Worm (Caenorhabditis elegans): ENCODE measurements around the gene C06E8.5.

Gene C06E8.5

DNA sequence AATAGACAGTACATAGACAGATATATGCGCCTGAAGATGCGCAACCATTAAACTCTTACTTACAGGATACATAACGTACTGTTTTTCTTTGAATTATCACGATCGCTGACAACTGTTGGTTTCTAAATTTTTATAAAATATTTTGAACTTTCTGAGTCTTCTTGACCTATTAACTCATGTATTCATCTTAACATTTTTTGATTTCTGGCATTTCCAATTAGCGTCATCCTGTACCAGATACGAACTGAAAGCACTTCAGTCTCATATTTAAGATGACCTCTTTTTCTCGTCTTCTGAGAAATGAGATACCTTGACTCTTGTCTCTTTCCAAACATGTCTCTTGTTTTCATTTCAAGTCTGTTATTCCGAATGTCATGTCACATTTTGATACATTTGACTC, 8.5 kb upstream of the C06E8.5 start:
- no peak for TF ChIP-seq nhr-71 (tag; optimal IDR thresholded peaks at IDR 0.05)
- TF ChIP-seq hlh-4 (tag; optimal IDR thresholded peaks at IDR 0.05) = no peak
- TF ChIP-seq fkh-8 (tag; optimal IDR thresholded peaks at IDR 0.05) = no peak

DNA sequence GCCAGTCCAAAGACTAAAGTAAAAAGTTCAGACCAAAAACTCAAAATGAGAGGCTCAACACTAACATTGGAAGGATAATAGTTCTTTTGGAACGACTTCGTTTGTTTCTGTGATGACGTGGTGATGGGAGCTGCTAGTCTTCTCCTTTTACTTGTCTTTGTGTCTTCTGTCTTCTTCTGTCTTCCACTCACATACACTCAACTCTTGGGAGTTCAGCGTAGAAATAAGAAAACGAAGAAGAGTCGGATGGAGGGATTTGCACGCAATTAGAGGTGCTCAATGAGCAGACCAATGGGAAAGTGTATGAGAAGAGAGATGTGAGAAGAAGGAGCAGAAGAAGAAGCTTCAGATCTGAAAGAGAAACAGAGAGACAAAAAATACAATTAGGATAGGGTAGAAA, 6.8 kb upstream of the C06E8.5 start:
- TF ChIP-seq lin-14 (GFP tag; optimal IDR thresholded peaks at IDR 0.05) (peak; percentile 52), zip-4 (GFP tag; optimal IDR thresholded peaks at IDR 0.05) (no peak), grh-1 (GFP tag; IDR thresholded peaks at IDR 0.05) (no peak), hlh-17 (GFP tag; optimal IDR thresholded peaks at IDR 0.05; ENCODE audit: borderline replicate concordance) (no peak), lin-13 (GFP tag; optimal IDR thresholded peaks at IDR 0.05) (no peak), efl-1 (optimal IDR thresholded peaks at IDR 0.05) (no peak), efl-1 (GFP tag; optimal IDR thresholded peaks at IDR 0.05 in 1 of 2) (peak in 1 of 2 experiments; percentile 57), elt-2 (tag; optimal IDR thresholded peaks at IDR 0.05) (no peak), ama-1 (optimal IDR thresholded peaks at IDR 0.05) (no peak)

DNA sequence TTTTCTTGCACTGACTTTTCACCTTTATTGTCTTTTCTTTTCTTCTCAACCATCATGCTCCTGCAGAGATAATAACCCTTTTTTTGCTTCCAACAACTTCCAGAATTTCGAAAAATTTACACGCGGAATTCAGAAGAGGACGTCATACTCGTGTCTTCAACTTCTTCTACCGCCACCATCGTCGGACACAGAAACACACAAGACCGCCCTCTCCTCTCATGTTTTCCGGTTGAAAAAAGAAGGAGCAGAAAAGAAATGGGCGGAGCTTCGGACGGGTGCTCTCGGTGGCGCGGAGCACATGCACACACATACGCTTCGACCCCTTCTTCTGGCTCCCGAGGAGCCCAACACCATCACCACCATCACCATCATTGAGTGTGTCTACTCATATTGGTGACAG, 3.6 kb upstream of the C06E8.5 start, which contains the start of gene lgc-38:
TSS of gene lgc-38 (plus strand) at position 301 of the 400 bp plus-strand sequence.
- TF ChIP-seq lin-14 (GFP tag; optimal IDR thresholded peaks at IDR 0.05) (peak; percentile 7), xbp-1 (tag; optimal IDR thresholded peaks at IDR 0.05) (no peak), C04F5.9 (tag; optimal IDR thresholded peaks at IDR 0.05) (no peak), grh-1 (GFP tag; IDR thresholded peaks at IDR 0.05) (no peak), sup-37 (GFP tag; optimal IDR thresholded peaks at IDR 0.05) (no peak)

DNA sequence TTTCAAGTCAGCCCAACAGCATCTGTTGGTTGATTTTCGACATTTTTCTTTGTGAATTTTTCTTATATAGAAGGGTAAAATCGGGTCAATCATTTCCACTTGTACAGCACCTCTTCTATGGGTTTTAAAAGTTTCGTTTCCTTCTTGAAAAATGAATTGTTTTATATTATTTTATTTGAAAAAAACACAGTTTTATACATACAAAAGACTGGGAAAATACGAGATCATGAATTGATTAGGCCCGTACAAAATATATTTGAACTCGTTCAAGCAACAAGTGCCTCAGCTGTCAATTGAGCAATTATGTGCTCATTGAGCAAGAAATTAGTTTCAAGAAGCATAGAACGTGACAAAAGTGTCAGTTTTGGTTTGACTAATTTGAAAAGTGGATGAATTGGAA, 3.1 kb downstream of the C06E8.5 start:
- TF ChIP-seq ceh-90 (tag; optimal IDR thresholded peaks at IDR 0.05) = no peak
- no peak for TF ChIP-seq aha-1 (tag; optimal IDR thresholded peaks at IDR 0.05)
- no peak for TF ChIP-seq jun-1 (tag; optimal IDR thresholded peaks at IDR 0.05)
- no peak for TF ChIP-seq lin-39 (tag; optimal IDR thresholded peaks at IDR 0.05)
- no peak for TF ChIP-seq ces-1 (GFP tag; optimal IDR thresholded peaks at IDR 0.05)
- no peak for TF ChIP-seq blmp-1 (tag; optimal IDR thresholded peaks at IDR 0.05)
- TF ChIP-seq fkh-4 (tag; optimal IDR thresholded peaks at IDR 0.05; ENCODE audit: borderline replicate concordance) = no peak
- no peak for TF ChIP-seq nhr-84 (tag; optimal IDR thresholded peaks at IDR 0.05)
- TF ChIP-seq lin-15B (tag; optimal IDR thresholded peaks at IDR 0.05) = no peak
- no peak for TF ChIP-seq ceh-88 (GFP tag; IDR thresholded peaks at IDR 0.05)
- TF ChIP-seq lin-35 (GFP tag; optimal IDR thresholded peaks at IDR 0.05) = no peak
- TF ChIP-seq F16B12.6 (tag; optimal IDR thresholded peaks at IDR 0.05) = no peak
- no peak for TF ChIP-seq sup-37 (GFP tag; optimal IDR thresholded peaks at IDR 0.05)
- no peak for TF ChIP-seq nhr-77 (tag; optimal IDR thresholded peaks at IDR 0.05)
- TF ChIP-seq mdl-1 (tag; optimal IDR thresholded peaks at IDR 0.05) = no peak
- no peak for TF ChIP-seq ceh-8 (GFP tag; optimal IDR thresholded peaks at IDR 0.05)
- TF ChIP-seq nhr-12 (tag; optimal IDR thresholded peaks at IDR 0.05) = no peak

DNA sequence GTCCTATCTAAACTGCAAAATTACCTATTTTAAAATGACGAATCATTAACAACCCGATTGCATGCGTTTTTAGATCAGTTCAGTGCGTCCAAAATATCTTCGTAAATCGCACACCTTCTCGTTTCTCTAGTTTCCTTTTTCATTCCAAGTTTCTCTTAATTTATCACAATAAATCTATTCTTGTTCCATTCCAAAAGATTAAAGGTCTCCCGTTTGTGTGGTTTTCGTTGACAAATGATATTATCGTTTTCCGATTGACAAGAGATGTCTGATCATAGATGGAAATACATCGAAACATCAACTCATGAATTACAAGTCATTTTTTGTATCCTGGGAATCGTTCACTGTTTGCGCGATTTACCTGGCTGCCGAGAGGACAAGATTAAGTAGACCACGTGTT, 12.1 kb downstream of the C06E8.5 start:
- TF ChIP-seq elt-3 (tag; optimal IDR thresholded peaks at IDR 0.05) (peak in 3 of 6 experiments; percentile 34 to 45 (median 35)), lsy-2 (tag; optimal IDR thresholded peaks at IDR 0.05) (peak in 1 of 2 experiments; percentile 23), ztf-4 (tag; optimal IDR thresholded peaks at IDR 0.05) (no peak), lin-13 (GFP tag; optimal IDR thresholded peaks at IDR 0.05) (no peak), tbx-2 (tag; optimal IDR thresholded peaks at IDR 0.05) (peak; percentile 18), snu-23 (GFP tag; optimal IDR thresholded peaks at IDR 0.05) (peak; percentile 11), blmp-1 (tag; optimal IDR thresholded peaks at IDR 0.05) (peak; percentile 81), nhr-71 (tag; optimal IDR thresholded peaks at IDR 0.05) (peak; percentile 19), nhr-20 (tag; optimal IDR thresholded peaks at IDR 0.05) (peak; percentile 21), lin-39 (tag; optimal IDR thresholded peaks at IDR 0.05) (no peak), lin-14 (GFP tag; optimal IDR thresholded peaks at IDR 0.05) (peak; percentile 47), nhr-85 (tag) (peak; percentile 25), aly-2 (tag; optimal IDR thresholded peaks at IDR 0.05) (no peak), unc-62 (GFP tag; optimal IDR thresholded peaks at IDR 0.05) (no peak), swsn-7 (tag; optimal IDR thresholded peaks at IDR 0.05) (no peak), nhr-19 (GFP tag; conservative IDR thresholded peaks at IDR 0.05) (peak; percentile 26; the same call in 1 of the 2 replicates)
